Fruit fly (Drosophila melanogaster) whole organism, embryonic: ENCODE results near the gene sni.

Experiments used
- Atf6 ChIP-seq: fragments of 200-800 bp; sonication (Bioruptor generic); IDR thresholded peaks from 2 replicates; pipeline ENCODE4 v1.3.6; 2022; ENCODE audit warnings: missing biosample characterization, missing genetic modification characterization
- BtbVII ChIP-seq: fragments of 200-800 bp; sonication (Bioruptor generic); optimal IDR thresholded peaks from 3 replicates; lab custom pipeline; 2017; ENCODE audit warnings: missing biosample characterization, mild to moderate bottlenecking, missing genetic modification characterization
- C15 ChIP-seq: fragments of 200-800 bp; sonication (Bioruptor generic); IDR thresholded peaks from 3 replicates; pipeline ENCODE4 v1.3.6; 2022; ENCODE audit warnings: missing biosample characterization, missing genetic modification characterization
- CG10147 ChIP-seq: fragments of 200-800 bp; sonication (Bioruptor generic); optimal IDR thresholded peaks from 2 replicates; lab custom pipeline; 2019; ENCODE audit warnings: missing biosample characterization, mild to moderate bottlenecking, missing genetic modification characterization, moderate library complexity
- CG10321 ChIP-seq: fragments of 200-800 bp; sonication (Bioruptor generic); IDR thresholded peaks from 2 replicates; pipeline ENCODE4 v1.3.6; 2022; ENCODE audit warnings: missing biosample characterization, missing genetic modification characterization
- CG10654 ChIP-seq: fragments of 200-800 bp; sonication (Bioruptor generic); optimal IDR thresholded peaks from 2 replicates; lab custom pipeline; 2016; ENCODE audit warnings: missing biosample characterization, missing genetic modification characterization
- CG10959 ChIP-seq: fragments of 200-800 bp; sonication (Bioruptor generic); IDR thresholded peaks from 2 replicates; pipeline ENCODE4 v1.3.6; 2022; ENCODE audit warnings: missing biosample characterization, missing genetic modification characterization
- CG11695 ChIP-seq: fragments of 200-800 bp; sonication (Bioruptor generic); IDR thresholded peaks from 3 replicates; pipeline ENCODE4 v1.3.6; 2022; ENCODE audit warnings: missing biosample characterization, missing genetic modification characterization
- CG12299 ChIP-seq: fragments of 200-800 bp; sonication (Bioruptor generic); optimal IDR thresholded peaks from 2 replicates; lab custom pipeline; 2018; ENCODE audit warnings: missing biosample characterization, mild to moderate bottlenecking, missing genetic modification characterization
- CG13296 ChIP-seq: fragments of 200-800 bp; sonication (Bioruptor generic); optimal IDR thresholded peaks from 3 replicates; lab custom pipeline; 2018; ENCODE audit warnings: missing biosample characterization, mild to moderate bottlenecking, missing genetic modification characterization
- CG13894 ChIP-seq: fragments of 200-800 bp; sonication (Bioruptor generic); optimal IDR thresholded peaks from 3 replicates; lab custom pipeline; 2018; ENCODE audit warnings: missing biosample characterization, mild to moderate bottlenecking, missing genetic modification characterization, moderate library complexity
- CG16863 ChIP-seq: fragments of 200-800 bp; sonication (Bioruptor generic); optimal IDR thresholded peaks from 3 replicates; lab custom pipeline; 2016; ENCODE audit warnings: missing biosample characterization, missing genetic modification characterization
- CG17361 ChIP-seq: fragments of 200-800 bp; sonication (Bioruptor generic); IDR thresholded peaks from 3 replicates; pipeline ENCODE4 v1.3.6; 2022; ENCODE audit warnings: missing biosample characterization, missing genetic modification characterization
- CG17568 ChIP-seq: fragments of 200-800 bp; sonication (Bioruptor generic); optimal IDR thresholded peaks from 2 replicates; lab custom pipeline; 2018; ENCODE audit warnings: missing biosample characterization, mild to moderate bottlenecking, missing genetic modification characterization, moderate library complexity
- CG18011 ChIP-seq: fragments of 200-800 bp; sonication (Bioruptor generic); optimal IDR thresholded peaks from 2 replicates; lab custom pipeline; 2017; ENCODE audit warnings: missing biosample characterization, missing genetic modification characterization, mild to moderate bottlenecking, moderate library complexity, missing genotype
- CG18619 ChIP-seq: fragments of 200-800 bp; sonication (Bioruptor generic); optimal IDR thresholded peaks from 3 replicates; lab custom pipeline; 2017; ENCODE audit warnings: missing biosample characterization, mild to moderate bottlenecking, missing genetic modification characterization
- CG2678 ChIP-seq: fragments of 200-800 bp; sonication (Bioruptor generic); optimal IDR thresholded peaks from 3 replicates; lab custom pipeline; 2019; ENCODE audit warnings: missing biosample characterization, mild to moderate bottlenecking, missing genetic modification characterization, moderate library complexity
- CG2712 ChIP-seq: fragments of 200-800 bp; optimal IDR thresholded peaks from 3 replicates; lab custom pipeline; 2019; ENCODE audit warnings: missing biosample characterization, mild to moderate bottlenecking, missing genetic modification characterization, moderate library complexity
- CG31388 ChIP-seq: fragments of 200-800 bp; sonication (Bioruptor generic); optimal IDR thresholded peaks from 2 replicates; lab custom pipeline; 2016; ENCODE audit warnings: missing biosample characterization, missing genetic modification characterization
- CG32772 ChIP-seq: fragments of 200-800 bp; sonication (Bioruptor generic); IDR thresholded peaks from 2 replicates; pipeline ENCODE4 v1.3.6; 2022; ENCODE audit warnings: missing biosample characterization, missing genetic modification characterization
- CG33557 ChIP-seq: fragments of 200-800 bp; sonication (Bioruptor generic); optimal IDR thresholded peaks from 2 replicates; lab custom pipeline; 2019; ENCODE audit warnings: missing biosample characterization, mild to moderate bottlenecking, missing genetic modification characterization, moderate library complexity
- CG34376 ChIP-seq: fragments of 200-800 bp; sonication (Bioruptor generic); optimal IDR thresholded peaks from 2 replicates; lab custom pipeline; 2018; ENCODE audit warnings: missing biosample characterization, mild to moderate bottlenecking, missing genetic modification characterization
- CG4360 ChIP-seq: fragments of 200-800 bp; sonication (Bioruptor generic); IDR thresholded peaks from 2 replicates; pipeline ENCODE4 v1.3.6; 2022; ENCODE audit warnings: missing biosample characterization, missing genetic modification characterization
- CG6791 ChIP-seq: fragments of 200-800 bp; sonication (Bioruptor generic); IDR thresholded peaks from 3 replicates; pipeline ENCODE4 v1.3.6; 2022; ENCODE audit warnings: missing biosample characterization, missing genetic modification characterization; ENCODE audit not compliant: partially characterized antibody
- CG7556 ChIP-seq: fragments of 200-800 bp; sonication (Bioruptor generic); optimal IDR thresholded peaks from 2 replicates; lab custom pipeline; 2017; ENCODE audit warnings: missing biosample characterization, mild to moderate bottlenecking, missing genetic modification characterization
- D ChIP-seq, 2 experiments: fragments of 200-800 bp in 1 of 2; fragments of >200 bp in 1 of 2; sonication (Bioruptor generic) in 1 of 2; optimal IDR thresholded peaks; 2 replicates in 1 of 2; 3 replicates in 1 of 2; lab custom pipeline; 2017; ENCODE audit warnings: mild to moderate bottlenecking in 1 of 2, missing biosample characterization in 1 of 2, missing genetic modification characterization in 1 of 2, missing genetic modification reagents in 1 of 2
- Dek ChIP-seq: fragments of 200-800 bp; sonication (Bioruptor generic); optimal IDR thresholded peaks from 3 replicates; lab custom pipeline; 2019; ENCODE audit warnings: missing biosample characterization, mild to moderate bottlenecking, missing genetic modification characterization, moderate library complexity
- Hand ChIP-seq: fragments of 200-800 bp; sonication (Bioruptor generic); optimal IDR thresholded peaks from 2 replicates; lab custom pipeline; 2017; ENCODE audit warnings: mild to moderate bottlenecking, missing biosample characterization, missing genetic modification reagents, missing genetic modification characterization
- Oli ChIP-seq: fragments of 200-800 bp; sonication (Bioruptor generic); optimal IDR thresholded peaks from 2 replicates; lab custom pipeline; 2018; ENCODE audit warnings: missing biosample characterization, mild to moderate bottlenecking, missing genetic modification characterization, moderate library complexity
- Optix ChIP-seq: fragments of 200-800 bp; sonication (Bioruptor generic); IDR thresholded peaks from 3 replicates; pipeline ENCODE4 v1.3.6; 2022; ENCODE audit warnings: missing biosample characterization, missing genetic modification characterization
- Sin3A ChIP-seq: fragments of >200 bp; optimal IDR thresholded peaks from 2 replicates; lab custom pipeline; 2018
- ato ChIP-seq: fragments of 200-800 bp; sonication (Bioruptor generic); IDR thresholded peaks from 2 replicates; pipeline ENCODE4 v1.3.6; 2022; ENCODE audit warnings: missing biosample characterization, missing genetic modification characterization; ENCODE audit not compliant: partially characterized antibody
- az2 ChIP-seq: fragments of 200-800 bp; sonication (Bioruptor generic); optimal IDR thresholded peaks from 3 replicates; lab custom pipeline; 2016; ENCODE audit warnings: missing biosample characterization, missing genetic modification characterization
- corto ChIP-seq: fragments of 200-800 bp; sonication (Bioruptor generic); optimal IDR thresholded peaks from 2 replicates; lab custom pipeline; 2016; ENCODE audit warnings: missing biosample characterization, mild to moderate bottlenecking, missing genetic modification characterization, moderate library complexity
- croc ChIP-seq: fragments of 200-800 bp; sonication (Bioruptor generic); conservative IDR thresholded peaks from 3 replicates; pipeline ENCODE4 v1.3.6; 2022; ENCODE audit warnings: missing biosample characterization, missing genetic modification characterization
- da ChIP-seq: fragments of 200-800 bp; sonication (Bioruptor generic); optimal IDR thresholded peaks from 2 replicates; lab custom pipeline; 2016; ENCODE audit warnings: missing biosample characterization, missing genetic modification characterization
- dmrt99B ChIP-seq: fragments of 200-800 bp; sonication (Bioruptor generic); optimal IDR thresholded peaks from 2 replicates; lab custom pipeline; 2018; ENCODE audit warnings: missing biosample characterization, mild to moderate bottlenecking, missing genetic modification characterization, moderate library complexity
- esg ChIP-seq: fragments of 200-800 bp; sonication (Bioruptor generic); conservative IDR thresholded peaks from 2 replicates; pipeline ENCODE4 v1.3.6; 2022; ENCODE audit warnings: missing biosample characterization, missing genetic modification characterization
- gsb ChIP-seq: fragments of 200-800 bp; sonication (Bioruptor generic); IDR thresholded peaks from 2 replicates; pipeline ENCODE4 v1.3.6; 2022; ENCODE audit warnings: missing biosample characterization, missing genetic modification characterization
- lbe ChIP-seq: fragments of 200-800 bp; sonication (Bioruptor generic); optimal IDR thresholded peaks from 2 replicates; lab custom pipeline; 2016; ENCODE audit warnings: missing biosample characterization, mild to moderate bottlenecking, missing genetic modification characterization
- pb ChIP-seq: fragments of 200-800 bp; sonication (Bioruptor generic); optimal IDR thresholded peaks from 3 replicates; lab custom pipeline; 2016; ENCODE audit warnings: missing biosample characterization, missing genetic modification characterization
- pfk ChIP-seq: fragments of 200-800 bp; sonication (Bioruptor generic); optimal IDR thresholded peaks from 2 replicates; lab custom pipeline; 2018; ENCODE audit warnings: missing biosample characterization, mild to moderate bottlenecking, missing genetic modification characterization, moderate library complexity
- prd ChIP-seq, 3 experiments: fragments of >200 bp in 2 of 3; fragments of 200-800 bp in 1 of 3; sonication (Bioruptor generic) in 1 of 3; optimal IDR thresholded peaks in 2 of 3; IDR thresholded peaks in 1 of 3; 2 replicates in 2 of 3; 3 replicates in 1 of 3; pipeline versions ENCODE4 v1.3.6 to Lab custom; 2017 to 2022; ENCODE audit warnings: missing biosample characterization in 1 of 3, missing genetic modification characterization in 1 of 3
- sc ChIP-seq, 3 experiments: fragments of >200 bp in 2 of 3; fragments of 200-800 bp in 1 of 3; sonication (Bioruptor generic) in 1 of 3; optimal IDR thresholded peaks; 2 replicates in 2 of 3; 3 replicates in 1 of 3; lab custom pipeline; 2017; ENCODE audit warnings: mild to moderate bottlenecking in 1 of 3, missing biosample characterization in 1 of 3, missing genetic modification characterization in 1 of 3, missing genetic modification reagents in 1 of 3
- sd ChIP-seq: fragments of 200-800 bp; sonication (Bioruptor generic); optimal IDR thresholded peaks from 3 replicates; lab custom pipeline; 2018; ENCODE audit warnings: missing biosample characterization, mild to moderate bottlenecking, missing genetic modification characterization, moderate library complexity
- shn ChIP-seq: fragments of 200-800 bp; sonication (Bioruptor generic); optimal IDR thresholded peaks from 3 replicates; lab custom pipeline; 2016; ENCODE audit warnings: missing biosample characterization, missing genetic modification characterization
- tin ChIP-seq: fragments of 200-800 bp; sonication (Bioruptor generic); optimal IDR thresholded peaks from 3 replicates; lab custom pipeline; 2016; ENCODE audit warnings: missing biosample characterization, missing genetic modification characterization
- tll ChIP-seq, 2 experiments: fragments of 200-800 bp in 1 of 2; fragments of >200 bp in 1 of 2; sonication (Bioruptor generic) in 1 of 2; optimal IDR thresholded peaks; 2 replicates each; lab custom pipeline; 2017 to 2019; ENCODE audit warnings: missing biosample characterization in 2 of 2, missing genetic modification characterization in 2 of 2, mild to moderate bottlenecking in 1 of 2, moderate library complexity in 1 of 2
- zf30C ChIP-seq: fragments of 200-800 bp; sonication (Bioruptor generic); optimal IDR thresholded peaks from 3 replicates; lab custom pipeline; 2018; ENCODE audit warnings: missing biosample characterization, mild to moderate bottlenecking, missing genetic modification characterization

The sni gene

DNA sequence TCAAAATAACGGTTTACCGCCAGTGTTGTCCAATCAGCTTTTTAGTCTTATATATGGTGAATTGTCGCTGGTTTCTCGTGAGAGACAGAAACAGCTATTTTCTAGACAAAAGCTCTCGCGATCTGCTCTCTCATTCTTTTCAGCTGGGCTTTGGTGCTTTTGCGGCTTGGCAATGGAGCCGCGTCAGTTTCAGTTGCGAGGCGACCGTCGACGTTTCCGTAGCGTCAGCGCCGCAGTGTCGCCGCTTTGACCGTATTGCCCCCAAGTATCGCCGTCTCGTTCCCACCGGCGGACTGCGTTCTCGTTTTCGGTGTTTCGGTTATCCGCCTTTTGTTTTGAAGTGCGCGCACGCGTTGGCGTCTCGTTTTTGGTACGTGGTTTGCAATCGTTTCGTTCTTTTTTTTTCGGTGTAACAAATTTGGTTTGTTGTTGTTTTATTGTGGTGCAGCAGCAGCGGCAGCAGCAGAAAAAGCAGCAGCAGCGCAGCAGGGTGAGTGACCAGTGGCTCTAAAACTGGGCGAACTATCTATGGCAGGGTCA is 50.7 kb downstream of the sni start (continued):
- TF ChIP-seq CG10654 (GFP tag; lab: Kevin White, UChicago) (no peak), ato (GFP tag; lab: Robert Waterston, UW) (no peak), Atf6 (0 out of 2 replicates have a peak, but pooled peaks have one; percentile 23), CG16863 (GFP tag; lab: Kevin White, UChicago) (no peak), croc (GFP tag; lab: Robert Waterston, UW) (no peak), Optix (no peak), sd (tag; lab: Kevin White, UChicago) (peak; percentile 42), CG4360 (GFP tag; lab: Robert Waterston, UW) (peak; percentile 67), CG17568 (GFP tag; lab: Kevin White, UChicago) (no peak), zf30C (GFP tag; lab: Kevin White, UChicago) (peak; percentile 62), CG33557 (GFP tag; lab: Kevin White, UChicago) (no peak), Sin3A (lab: Kevin White, UChicago) (no peak), D (optimal IDR thresholded peaks at IDR 0.05; lab: Kevin White, UChicago) (no peak), D (GFP tag; optimal IDR thresholded peaks at IDR 0.05; lab: Kevin White, UChicago) (no peak), CG10147 (GFP tag; lab: Kevin White, UChicago) (no peak), CG11695 (GFP tag; lab: Robert Waterston, UW) (no peak), pfk (GFP tag; lab: Kevin White, UChicago) (no peak), tin (GFP tag; lab: Kevin White, UChicago) (no peak), gsb (GFP tag; lab: Robert Waterston, UW) (no peak), CG2712 (tag; lab: Kevin White, UChicago) (no peak), CG18619 (GFP tag; lab: Kevin White, UChicago) (no peak), CG13296 (GFP tag; lab: Kevin White, UChicago) (no peak), CG18011 (GFP tag; lab: Kevin White, UChicago) (no peak), CG32772 (0 out of 2 replicates have a peak, but pooled peaks have one; percentile 29), sc (optimal IDR thresholded peaks at IDR 0.05; lab: Kevin White, UChicago) (no peak), sc (GFP tag; optimal IDR thresholded peaks at IDR 0.05; lab: Kevin White, UChicago) (no peak), C15 (GFP tag; lab: Robert Waterston, UW) (no peak), esg (GFP tag; lab: Robert Waterston, UW) (no peak), BtbVII (no peak), tll (GFP tag; optimal IDR thresholded peaks at IDR 0.05; lab: Kevin White, UChicago) (no peak), Hand (GFP tag; lab: Kevin White, UChicago) (no peak), CG12299 (tag; lab: Kevin White, UChicago) (no peak), CG10959 (GFP tag; lab: Robert Waterston, UW) (no peak), Dek (tag; lab: Kevin White, UChicago) (no peak), da (GFP tag; lab: Kevin White, UChicago) (no peak), CG31388 (GFP tag; lab: Kevin White, UChicago) (no peak), CG6791 (GFP tag; lab: Robert Waterston, UW) (peak; percentile 41; the same call in 1 of the 3 replicates), Oli (tag; lab: Kevin White, UChicago) (no peak), CG13894 (tag; lab: Kevin White, UChicago) (no peak), CG34376 (GFP tag; lab: Kevin White, UChicago) (peak; percentile 26), dmrt99B (tag; lab: Kevin White, UChicago) (no peak), CG17361 (GFP tag; lab: Robert Waterston, UW) (no peak), CG7556 (no peak), CG2678 (tag; lab: Kevin White, UChicago) (no peak), CG10321 (GFP tag; lab: Robert Waterston, UW) (peak; percentile 68; the same call in 1 of the 2 replicates), az2 (GFP tag; lab: Kevin White, UChicago) (no peak), pb (GFP tag; lab: Kevin White, UChicago) (no peak), prd (optimal IDR thresholded peaks at IDR 0.05; lab: Kevin White, UChicago) (no peak), prd (GFP tag; IDR thresholded peaks at IDR 0.05; lab: Robert Waterston, UW) (no peak), corto (no peak), shn (GFP tag; lab: Kevin White, UChicago) (no peak), lbe (GFP tag; lab: Kevin White, UChicago) (no peak)
